Fruit fly (Drosophila melanogaster): ENCODE data around the gene fru.

The fru gene

dm6 chr3R:18389790-18390189, 155.6 kb downstream of the fru start, which contains the start of gene Vha100-4:
Gene Vha100-4, minus strand, starts transcription at chr3R:18389805.
- TF ChIP-seq CG8478 (optimal IDR thresholded peaks at IDR 0.05) (no peak), CTCF (optimal IDR thresholded peaks at IDR 0.05) (no peak)

DNA sequence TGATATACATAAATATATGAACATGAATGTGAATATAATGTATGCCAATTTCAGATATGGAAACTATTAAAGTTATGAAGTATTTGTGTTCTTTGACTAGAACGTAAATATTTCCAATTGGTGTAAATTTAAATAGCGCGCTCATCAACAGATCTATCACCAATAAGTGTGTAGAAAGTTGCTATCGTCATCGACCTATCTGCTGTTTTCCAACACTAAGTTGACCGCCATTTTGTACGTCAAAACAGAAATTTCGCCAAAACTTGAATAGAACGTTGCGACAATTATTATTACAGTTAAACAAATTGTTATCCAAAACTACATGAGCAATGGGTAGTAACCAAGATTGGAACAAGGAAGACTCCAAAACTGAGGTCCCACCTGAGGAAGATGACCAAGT, 159.8 kb downstream of the fru start, which contains the start of gene cona:
cona (plus strand) TSS at position 236 of the 400 bp plus-strand sequence.
- TF ChIP-seq CG8478 (optimal IDR thresholded peaks at IDR 0.05) = no peak
- no peak for TF ChIP-seq CTCF (optimal IDR thresholded peaks at IDR 0.05)

dm6 chr3R:18384972-18385371, 160.4 kb downstream of the fru start, which contains the start of gene CG14309:
Gene CG14309, minus strand, starts transcription at chr3R:18385072.
- no peak for TF ChIP-seq CG8478 (optimal IDR thresholded peaks at IDR 0.05)

dm6 chr3R:18381014-18381512, 164.3 kb downstream of the fru start, which contains the start of gene CG7675:
Gene CG7675, minus strand, starts transcription at chr3R:18381178.
- TF ChIP-seq CG8478 (optimal IDR thresholded peaks at IDR 0.05) (no peak), CTCF (optimal IDR thresholded peaks at IDR 0.05) (peak in 1 of 2 experiments; percentile 34)

DNA sequence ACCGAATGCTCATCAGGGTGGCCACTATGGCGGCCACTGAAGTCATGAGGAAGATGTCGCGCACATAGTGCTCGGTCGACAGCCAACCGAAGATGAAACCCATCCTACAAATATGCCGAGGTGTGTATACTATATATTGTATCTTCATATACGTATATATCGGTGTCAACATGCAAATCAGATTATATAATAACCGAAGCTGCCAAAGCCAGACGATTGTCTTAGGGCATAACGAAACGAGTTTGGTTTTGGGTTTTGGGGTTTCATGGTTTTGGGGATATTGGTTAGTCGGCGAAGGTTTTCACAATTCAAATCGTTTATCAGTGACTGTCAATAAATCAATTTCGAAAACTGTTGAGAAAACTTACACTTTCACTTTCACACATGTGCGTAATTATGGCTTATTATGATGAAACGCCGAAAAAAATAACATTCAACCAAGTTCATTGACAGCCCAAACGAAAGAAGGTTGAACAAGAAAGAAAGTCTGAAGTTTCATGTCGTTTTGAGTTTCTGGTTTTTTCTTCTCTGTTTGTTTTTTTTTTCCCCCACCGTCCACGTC, 165.1 kb downstream of the fru start:
- TF ChIP-seq CG8478 (optimal IDR thresholded peaks at IDR 0.05) = no peak
- no peak for TF ChIP-seq CTCF (optimal IDR thresholded peaks at IDR 0.05)

DNA sequence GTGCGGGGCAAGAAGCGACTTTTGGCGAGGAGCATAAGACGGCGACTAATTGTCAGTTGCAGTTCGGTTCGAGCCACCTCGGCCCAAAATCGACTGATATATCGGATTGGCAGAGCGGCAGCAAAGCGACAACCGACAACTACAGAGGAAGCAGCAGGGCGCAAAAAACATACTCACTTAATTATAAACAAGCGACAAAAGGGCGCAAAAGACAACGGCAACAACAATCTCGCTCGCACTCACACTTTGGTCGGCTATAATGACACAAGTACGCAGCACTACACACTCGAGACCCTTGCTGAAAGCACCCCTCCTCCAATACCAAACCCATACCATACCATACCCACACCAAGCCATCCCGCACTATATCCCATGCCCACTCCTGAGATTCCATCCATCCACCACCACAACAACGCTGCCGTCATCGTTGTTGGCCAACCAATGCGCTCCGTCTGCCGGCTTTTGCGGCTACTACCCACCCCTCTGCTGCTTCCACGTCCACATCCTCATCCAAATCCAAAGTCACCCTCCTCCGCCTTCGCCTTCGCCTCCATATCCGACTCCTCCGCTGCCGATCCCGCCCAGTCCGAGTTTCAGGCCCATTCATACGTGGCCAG, 172.6 kb downstream of the fru start, which contains the start of gene gl:
gl (minus strand) TSS at position 51 of the 617 bp plus-strand sequence.
- TF ChIP-seq CTCF (optimal IDR thresholded peaks at IDR 0.05) (no peak), CG8478 (optimal IDR thresholded peaks at IDR 0.05) (no peak)

- TF ChIP-seq CTCF (optimal IDR thresholded peaks at IDR 0.05) (no peak), CG8478 (optimal IDR thresholded peaks at IDR 0.05) (no peak)
Measured at dm6 chr3R:18371346-18371745, 174.0 kb downstream of the fru start.

DNA sequence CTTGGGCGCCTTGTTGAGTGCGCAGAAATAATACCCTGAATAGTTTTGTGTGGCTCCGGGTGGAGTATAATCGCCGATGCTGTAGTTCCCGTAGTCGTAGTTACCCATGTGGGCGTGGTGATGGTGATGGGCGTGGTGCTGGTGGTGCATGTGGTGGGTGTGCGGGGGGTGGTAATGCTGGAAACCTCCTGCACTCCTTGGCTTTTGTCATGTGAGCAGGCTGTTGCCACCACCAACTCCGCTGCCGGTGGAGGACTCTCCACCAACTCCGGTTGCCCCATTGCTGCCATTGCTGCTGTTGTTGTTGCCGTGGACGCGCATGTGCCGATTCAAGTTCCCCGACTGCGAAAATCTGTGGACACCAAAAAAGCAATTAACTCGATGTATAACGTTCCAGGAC, 176.8 kb downstream of the fru start:
- TF ChIP-seq CTCF (optimal IDR thresholded peaks at IDR 0.05) (no peak), CG8478 (optimal IDR thresholded peaks at IDR 0.05) (no peak)

dm6 chr3R:18366644-18366985, 178.8 kb downstream of the fru start:
- TF ChIP-seq CG8478 (optimal IDR thresholded peaks at IDR 0.05) (no peak), CTCF (optimal IDR thresholded peaks at IDR 0.05) (no peak)

DNA sequence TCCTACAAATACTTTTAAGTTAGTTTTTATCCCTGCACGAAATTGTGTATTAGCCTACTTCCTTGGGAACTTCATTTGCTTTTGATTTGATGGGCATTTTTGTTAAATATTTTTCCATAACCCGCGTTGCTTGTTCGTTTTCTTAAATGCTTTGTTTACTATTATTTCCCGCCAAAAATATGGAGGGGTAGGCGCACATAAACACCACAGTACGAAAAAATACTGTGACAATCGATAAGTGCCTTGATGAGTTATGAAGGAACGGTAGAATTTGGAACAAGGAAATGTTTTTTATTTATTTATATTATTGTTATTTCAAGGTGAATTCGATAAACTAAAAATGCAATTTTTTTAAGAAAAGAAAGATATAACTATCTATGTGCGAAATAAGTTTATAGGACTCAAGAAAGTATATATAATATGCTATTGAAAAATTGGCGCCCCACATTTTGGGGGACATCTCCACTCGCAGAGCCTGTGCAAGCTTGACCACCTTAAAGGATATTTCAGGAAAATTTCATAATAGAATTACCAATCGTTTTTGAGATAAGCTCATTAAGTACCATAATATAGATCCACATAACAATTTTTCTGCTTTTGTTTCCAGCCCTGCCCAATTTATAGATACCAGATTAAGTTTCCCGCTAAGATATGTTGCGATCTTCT, 179.3 kb downstream of the fru start, which contains the start of the genes WRNexo and Nup43:
WRNexo (minus strand) TSS at position 185 of the 666 bp plus-strand sequence.
Nup43 (plus strand) TSS at position 661 of the 666 bp plus-strand sequence.
- TF ChIP-seq CG8478 (optimal IDR thresholded peaks at IDR 0.05) (no peak), CTCF (optimal IDR thresholded peaks at IDR 0.05) (no peak)
